Worm (Caenorhabditis elegans): ENCODE measurements around the gene fbxa-31.

- no peak for TF ChIP-seq nhr-90 (tag; optimal IDR thresholded peaks at IDR 0.05)
- TF ChIP-seq lsy-27 (tag; optimal IDR thresholded peaks at IDR 0.05; ENCODE audit: borderline replicate concordance, insufficient read depth), result no peak
- no peak for TF ChIP-seq B0336.3 (GFP tag; IDR thresholded peaks at IDR 0.05)
- TF ChIP-seq F49E8.2 (tag; optimal IDR thresholded peaks at IDR 0.05; ENCODE audit: insufficient read depth), result no peak
- no peak for TF ChIP-seq Y67H2A.10 (GFP tag; conservative IDR thresholded peaks at IDR 0.05)
- no peak for TF ChIP-seq unc-62 (GFP tag; optimal IDR thresholded peaks at IDR 0.05)
Measured at ce11 chrIII:1308887-1309286, 37.7 kb upstream of the fbxa-31 start, which contains the start of gene Y82E9BL.12.

All from whole organism, young adult.